Worm (Caenorhabditis elegans): ENCODE results near the gene T08D10.3.

The T08D10.3 gene

DNA sequence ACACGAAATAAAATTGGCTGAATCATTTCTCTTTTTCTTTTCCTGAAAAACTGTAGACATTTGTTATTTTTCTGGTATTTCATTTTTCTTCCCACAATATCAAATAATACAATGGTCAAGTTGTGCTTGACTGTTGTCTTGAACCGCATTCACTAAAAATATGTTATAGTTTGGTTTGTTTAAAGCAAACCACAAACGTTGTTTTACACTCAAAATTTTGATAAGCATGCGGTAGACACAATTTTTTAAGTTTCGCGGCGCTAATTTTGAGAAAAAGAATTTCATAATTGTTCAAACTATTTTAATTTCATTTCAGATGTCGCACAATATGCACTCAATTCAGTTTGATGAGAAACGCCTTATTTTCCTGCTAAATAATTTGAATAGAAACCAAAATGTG, at the start of gene T08D10.3:
TSS of gene T08D10.3 (plus strand) at position 301 of the 400 bp plus-strand sequence.
- TF ChIP-seq nhr-80 (tag; optimal IDR thresholded peaks at IDR 0.05) (peak; percentile 8), madf-3 (GFP tag; IDR thresholded peaks at IDR 0.05) (no peak)

DNA sequence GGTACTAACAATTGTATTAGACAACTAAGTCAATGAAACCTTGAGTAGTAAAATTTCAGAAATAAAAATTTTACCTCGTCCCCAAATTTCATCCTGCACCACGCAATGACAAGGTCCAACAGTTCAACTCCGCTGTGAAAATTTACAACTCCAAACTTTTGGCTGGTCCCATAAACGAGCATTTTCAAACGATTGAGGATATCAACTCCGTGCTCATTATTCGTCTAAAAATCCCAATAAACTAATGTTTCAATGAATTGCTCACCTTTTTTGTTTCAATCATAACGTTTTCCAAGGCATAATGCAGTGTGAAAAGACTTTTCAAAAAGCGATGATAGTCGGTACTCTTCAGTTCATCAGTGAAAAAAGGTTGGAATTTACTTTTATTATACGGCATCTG, 48.6 kb upstream of the T08D10.3 start:
- no peak for TF ChIP-seq K12H6.12 (tag; optimal IDR thresholded peaks at IDR 0.05)
- no peak for TF ChIP-seq F39B2.1 (GFP tag; IDR thresholded peaks at IDR 0.05)
- TF ChIP-seq hrde-1 (tag; optimal IDR thresholded peaks at IDR 0.05; ENCODE audit: borderline replicate concordance): no peak
- TF ChIP-seq F57A8.1 (GFP tag; optimal IDR thresholded peaks at IDR 0.05): no peak
- no peak for TF ChIP-seq ccch-3 (GFP tag; optimal IDR thresholded peaks at IDR 0.05)
- no peak for TF ChIP-seq F37B4.10 (GFP tag; IDR thresholded peaks at IDR 0.05)

ce11 chrX:11907263-11907662, 48.0 kb upstream of the T08D10.3 start, which contains the start of gene Y62H9A.11:
Y62H9A.11 (minus strand) TSS chrX:11907363.
- TF ChIP-seq K11D2.4 (GFP tag; IDR thresholded peaks at IDR 0.05): no peak
- TF ChIP-seq madf-3 (GFP tag; IDR thresholded peaks at IDR 0.05): no peak
- TF ChIP-seq F55B11.4 (tag; optimal IDR thresholded peaks at IDR 0.05; ENCODE audit: borderline replicate concordance, insufficient read depth): no peak
- TF ChIP-seq lsy-27 (tag; optimal IDR thresholded peaks at IDR 0.05; ENCODE audit: borderline replicate concordance, insufficient read depth): no peak
- no peak for TF ChIP-seq ceh-79 (tag; optimal IDR thresholded peaks at IDR 0.05)
- TF ChIP-seq Y53F4B.3 (GFP tag; IDR thresholded peaks at IDR 0.05): no peak

- no peak for TF ChIP-seq sea-2 (GFP tag; IDR thresholded peaks at IDR 0.05)
- TF ChIP-seq madf-8 (GFP tag; conservative IDR thresholded peaks at IDR 0.05): no peak
- TF ChIP-seq lsl-1 (GFP tag; optimal IDR thresholded peaks at IDR 0.05): no peak
- TF ChIP-seq lin-54 (GFP tag; optimal IDR thresholded peaks at IDR 0.05): no peak
- TF ChIP-seq Y53F4B.3 (GFP tag; IDR thresholded peaks at IDR 0.05): no peak
- TF ChIP-seq nhr-179 (tag; optimal IDR thresholded peaks at IDR 0.05): no peak
- TF ChIP-seq let-526 (GFP tag; IDR thresholded peaks at IDR 0.05): no peak
- TF ChIP-seq F55B11.4 (tag; optimal IDR thresholded peaks at IDR 0.05; ENCODE audit: borderline replicate concordance, insufficient read depth): no peak
- TF ChIP-seq F22D6.2 (tag; optimal IDR thresholded peaks at IDR 0.05): no peak
Measured at ce11 chrX:11908226-11908625, 47.0 kb upstream of the T08D10.3 start.

DNA sequence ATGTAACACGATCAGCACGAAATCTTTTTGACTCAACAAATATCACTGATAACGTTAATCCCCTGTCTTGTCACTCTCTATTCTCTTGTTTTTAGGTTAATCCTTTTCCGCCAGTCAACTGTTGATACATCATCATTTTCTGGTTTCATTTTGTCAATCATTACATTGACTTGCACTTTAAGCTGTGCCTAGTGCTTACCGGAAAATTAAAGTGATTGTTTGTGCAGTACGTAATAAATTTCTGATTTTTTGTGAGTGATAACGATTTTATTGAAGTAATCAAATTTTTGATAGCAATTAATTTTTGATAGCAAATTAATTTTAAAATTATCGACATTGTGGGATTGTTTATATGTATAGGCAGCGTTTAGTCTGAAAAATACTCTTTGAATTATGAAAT, 46.1 kb upstream of the T08D10.3 start:
- peak; percentile 35 for TF ChIP-seq ets-4 (GFP tag; optimal IDR thresholded peaks at IDR 0.05)
- TF ChIP-seq nhr-80 (tag; optimal IDR thresholded peaks at IDR 0.05): peak; percentile 66
- TF ChIP-seq B0035.1 (tag; optimal IDR thresholded peaks at IDR 0.05): no peak

DNA sequence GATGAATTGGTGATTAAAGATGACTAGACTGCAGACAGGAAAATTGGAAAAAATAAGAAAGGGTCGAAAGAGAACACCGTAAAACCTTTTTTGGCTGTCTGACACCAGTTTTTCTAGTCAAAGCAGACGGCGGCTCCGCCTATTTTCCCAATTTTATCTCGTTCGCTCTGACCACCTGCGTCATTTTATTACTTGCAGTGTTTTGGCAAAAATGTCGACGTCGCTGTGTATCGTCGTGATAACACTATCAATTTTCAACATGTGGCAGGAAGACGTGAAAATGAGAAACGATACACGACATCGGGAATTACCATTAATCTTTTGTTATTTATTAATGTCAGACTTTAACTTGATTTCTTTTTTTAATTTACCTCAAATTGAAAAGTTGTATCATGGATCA, 45.2 kb upstream of the T08D10.3 start, which contains the start of gene Y62H9A.15:
TSS of gene Y62H9A.15 (minus strand) at position 100 of the 400 bp plus-strand sequence.
- TF ChIP-seq nhr-80 (tag; optimal IDR thresholded peaks at IDR 0.05) (peak; percentile 15), K12H6.12 (tag; optimal IDR thresholded peaks at IDR 0.05) (no peak)

DNA sequence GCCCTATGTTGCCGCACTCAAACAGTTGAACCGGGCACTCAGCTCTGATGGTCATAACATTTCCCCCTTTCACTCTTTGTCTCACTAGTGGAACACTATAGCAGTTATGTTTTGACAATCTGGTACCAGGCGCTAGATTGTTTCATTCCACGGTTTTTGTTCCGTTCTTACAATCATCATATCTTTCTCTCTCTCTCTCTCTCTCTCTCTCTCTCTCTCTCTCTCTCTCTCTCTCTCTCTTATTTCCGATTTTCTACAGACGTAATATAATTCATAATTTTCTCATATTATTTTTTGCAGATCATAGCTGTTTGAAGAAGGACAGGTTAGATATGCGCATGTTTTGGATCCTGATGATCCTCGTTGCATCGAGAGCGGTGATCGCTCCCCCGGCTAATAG, 41.4 kb upstream of the T08D10.3 start, which contains the start of gene Y62H9A.12:
TSS of gene Y62H9A.12 (plus strand) at position 301 of the 400 bp plus-strand sequence.
- TF ChIP-seq snpc-4 (GFP tag; optimal IDR thresholded peaks at IDR 0.05): no peak
- no peak for TF ChIP-seq snpc-4 (tag; optimal IDR thresholded peaks at IDR 0.05)
- TF ChIP-seq ets-4 (GFP tag; optimal IDR thresholded peaks at IDR 0.05): no peak
- TF ChIP-seq lag-1 (GFP tag; IDR thresholded peaks at IDR 0.05): no peak
- no peak for TF ChIP-seq ztf-6 (GFP tag; IDR thresholded peaks at IDR 0.05)
- no peak for TF ChIP-seq lir-1 (GFP tag; conservative IDR thresholded peaks at IDR 0.05)
- no peak for TF ChIP-seq lsl-1 (GFP tag; optimal IDR thresholded peaks at IDR 0.05)
- no peak for TF ChIP-seq madf-3 (GFP tag; IDR thresholded peaks at IDR 0.05)
- no peak for TF ChIP-seq ceh-79 (tag; optimal IDR thresholded peaks at IDR 0.05)
- TF ChIP-seq lin-26 (GFP tag; IDR thresholded peaks at IDR 0.05): no peak
- TF ChIP-seq unc-130 (GFP tag; optimal IDR thresholded peaks at IDR 0.05): no peak
- TF ChIP-seq Y56A3A.18 (GFP tag; IDR thresholded peaks at IDR 0.05): no peak
- TF ChIP-seq D2030.7 (GFP tag; IDR thresholded peaks at IDR 0.05): no peak
- TF ChIP-seq aptf-2 (GFP tag; conservative IDR thresholded peaks at IDR 0.05): no peak
- TF ChIP-seq F33H1.4 (GFP tag; IDR thresholded peaks at IDR 0.05): no peak
- TF ChIP-seq ceh-27 (GFP tag; optimal IDR thresholded peaks at IDR 0.05): no peak
- no peak for TF ChIP-seq pha-4 (tag; optimal IDR thresholded peaks at IDR 0.05)
- no peak for TF ChIP-seq F22D6.2 (tag; optimal IDR thresholded peaks at IDR 0.05)

Measured in whole organism, young adult.